Worm (Caenorhabditis elegans) whole organism, late embryonic: ENCODE data around the gene gsp-1.

Source experiments
- C08G9.2 ChIP-seq: sonication (generic microtip); optimal IDR thresholded peaks from 2 replicates; lab custom pipeline; 2016; ENCODE audit warnings: mild to moderate bottlenecking, missing genetic modification characterization, moderate library complexity, missing compliant biosample characterization
- K09A11.1 ChIP-seq: sonication (generic microtip); optimal IDR thresholded peaks from 2 replicates; lab custom pipeline; 2017; ENCODE audit warnings: antibody characterized with exemption, mild to moderate bottlenecking, missing genetic modification characterization, missing compliant biosample characterization; ENCODE audit not compliant: insufficient read depth
- ceh-14 ChIP-seq: sonication (generic microtip); optimal IDR thresholded peaks from 2 replicates; lab custom pipeline; 2016; ENCODE audit warnings: missing genotype, missing genetic modification characterization, missing compliant biosample characterization
- ceh-24 ChIP-seq: sonication (generic microtip); optimal IDR thresholded peaks from 2 replicates; lab custom pipeline; 2016; ENCODE audit warnings: mild to moderate bottlenecking, missing genetic modification characterization, missing compliant biosample characterization
- ceh-30 ChIP-seq: fragments of 150-350 bp; optimal IDR thresholded peaks from 2 replicates; lab custom pipeline; 2014; ENCODE audit warnings: missing biosample characterization, missing genetic modification characterization
- dmd-4 ChIP-seq: sonication (generic microtip); optimal IDR thresholded peaks from 2 replicates; lab custom pipeline; 2016; ENCODE audit warnings: borderline replicate concordance, missing genetic modification characterization, missing compliant biosample characterization
- nhr-11 ChIP-seq: fragments of 150-350 bp; optimal IDR thresholded peaks from 2 replicates; lab custom pipeline; 2014; ENCODE audit warnings: missing biosample characterization, missing genetic modification characterization
- pha-2 ChIP-seq: sonication (generic microtip); optimal IDR thresholded peaks from 2 replicates; lab custom pipeline; 2017; ENCODE audit warnings: mild to moderate bottlenecking, missing genetic modification characterization, missing compliant biosample characterization
- pha-4 ChIP-seq: fragments of 150-350 bp; optimal IDR thresholded peaks from 2 replicates; lab custom pipeline; 2018; ENCODE audit warnings: missing biosample characterization, missing genetic modification reagents, missing genetic modification characterization

DNA sequence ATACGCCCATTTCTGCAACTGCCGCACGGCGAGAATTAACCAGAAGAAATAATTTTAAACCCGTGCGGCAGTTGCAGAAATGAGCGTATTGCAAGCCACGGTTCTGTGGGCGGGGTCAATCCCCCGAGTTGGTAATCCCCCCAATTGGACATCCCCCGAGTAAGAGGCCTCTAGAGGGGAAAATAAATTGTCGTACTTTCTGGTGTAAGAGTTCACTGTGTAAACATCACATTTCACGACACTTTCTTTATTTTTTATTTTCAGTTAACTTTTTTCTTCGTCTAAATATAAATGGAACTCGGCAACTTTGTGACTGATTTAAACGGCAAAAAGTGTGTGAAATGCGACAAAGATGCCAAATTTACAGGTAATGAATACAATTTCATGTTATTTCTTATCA, 24.3 kb upstream of the gsp-1 start, which contains the start of gene tut-2:
- no peak for TF ChIP-seq pha-4 (tag; lab: Kevin White, UChicago)
- TF ChIP-seq C08G9.2 (tag; lab: Kevin White, UChicago), result no peak
- TF ChIP-seq ceh-24 (tag; lab: Kevin White, UChicago), result no peak
- TF ChIP-seq dmd-4 (tag; lab: Kevin White, UChicago), result no peak
- TF ChIP-seq ceh-30, result no peak
- TF ChIP-seq nhr-11 (tag; lab: Kevin White, UChicago), result no peak
- TF ChIP-seq ceh-14, result no peak
- no peak for TF ChIP-seq pha-2 (tag; lab: Kevin White, UChicago)
- no peak for TF ChIP-seq K09A11.1
